Worm (Caenorhabditis elegans) whole organism, L1 larva: ENCODE measurements around the gene rpc-11.

ENCODE experiments used
- C04F5.9 ChIP-seq: sonication (generic microtip); optimal IDR thresholded peaks from 2 replicates; lab custom pipeline; 2016; ENCODE audit warnings: missing genetic modification characterization, missing compliant biosample characterization
- C34B4.2 ChIP-seq: sonication (generic microtip); optimal IDR thresholded peaks from 2 replicates; lab custom pipeline; 2017; ENCODE audit warnings: mild to moderate bottlenecking, missing genetic modification characterization, missing compliant biosample characterization
- F16B12.6 ChIP-seq: fragments of 150-350 bp; optimal IDR thresholded peaks from 2 replicates; lab custom pipeline; 2014; ENCODE audit warnings: missing biosample characterization, missing genetic modification characterization
- aha-1 ChIP-seq: fragments of 150-350 bp; optimal IDR thresholded peaks from 2 replicates; lab custom pipeline; 2014; ENCODE audit warnings: missing biosample characterization, missing genetic modification characterization
- alr-1 ChIP-seq: fragments of 200-800 bp; sonication (Bioruptor generic); optimal IDR thresholded peaks from 2 replicates; lab custom pipeline; 2018; ENCODE audit warnings: borderline replicate concordance, mild to moderate bottlenecking, missing genetic modification characterization, missing compliant biosample characterization
- aly-2 ChIP-seq: fragments of 150-350 bp; optimal IDR thresholded peaks from 2 replicates; lab custom pipeline; 2014; ENCODE audit warnings: missing biosample characterization, missing genetic modification characterization
- ama-1 ChIP-seq: fragments of 150-350 bp; optimal IDR thresholded peaks from 2 replicates; lab custom pipeline; 2014
- dpl-1 ChIP-seq, 3 experiments: fragments of 150-350 bp in 2 of 3; sonication (generic microtip) in 1 of 3; optimal IDR thresholded peaks; 2 replicates each; lab custom pipeline; 2014 to 2017; ENCODE audit warnings: missing biosample characterization in 3 of 3, missing genetic modification characterization in 3 of 3, missing genetic modification reagents in 3 of 3
- efl-1 ChIP-seq, 4 experiments: fragments of 150-350 bp; optimal IDR thresholded peaks in 3 of 4; peaks in 1 of 4; 1 replicate in 1 of 4; 2 replicates in 3 of 4; lab custom pipeline; 2014; ENCODE audit warnings: missing biosample characterization in 2 of 4, missing genetic modification characterization in 2 of 4, missing genetic modification reagents in 2 of 4
- elt-2 ChIP-seq: sonication (generic microtip); optimal IDR thresholded peaks from 2 replicates; lab custom pipeline; 2016; ENCODE audit warnings: missing genetic modification characterization, mild to moderate bottlenecking, inconsistent platforms, missing compliant biosample characterization, missing genetic modification reagents
- fkh-10 ChIP-seq: sonication (generic microtip); optimal IDR thresholded peaks from 2 replicates; lab custom pipeline; 2017; ENCODE audit warnings: missing biosample characterization, missing genetic modification reagents, missing genetic modification characterization
- fkh-4 ChIP-seq: sonication (generic microtip); optimal IDR thresholded peaks from 2 replicates; lab custom pipeline; 2016; ENCODE audit warnings: missing compliant biosample characterization, missing genetic modification characterization, borderline replicate concordance
- fkh-8 ChIP-seq: sonication (generic microtip); optimal IDR thresholded peaks from 2 replicates; lab custom pipeline; 2016; ENCODE audit warnings: mild to moderate bottlenecking, missing genetic modification characterization, missing compliant biosample characterization
- fos-1 ChIP-seq: fragments of 150-350 bp; optimal IDR thresholded peaks from 2 replicates; lab custom pipeline; 2014; ENCODE audit warnings: missing biosample characterization, missing genetic modification characterization
- hlh-4 ChIP-seq: sonication (generic microtip); optimal IDR thresholded peaks from 2 replicates; lab custom pipeline; 2016; ENCODE audit warnings: mild to moderate bottlenecking, missing genetic modification characterization, missing compliant biosample characterization
- isw-1 ChIP-seq: fragments of 200-800 bp; sonication (Bioruptor generic); IDR thresholded peaks from 2 replicates; pipeline ENCODE4 v1.3.6; 2022; ENCODE audit warnings: missing genetic modification characterization, missing compliant biosample characterization
- lin-14 ChIP-seq: fragments of 200-800 bp; sonication (Bioruptor generic); optimal IDR thresholded peaks from 2 replicates; lab custom pipeline; 2018; ENCODE audit warnings: mild to moderate bottlenecking, missing genetic modification characterization, moderate library complexity, missing compliant biosample characterization
- lin-35 ChIP-seq, 2 experiments: fragments of 150-350 bp; optimal IDR thresholded peaks; 2 replicates each; lab custom pipeline; 2014; ENCODE audit warnings: missing biosample characterization in 2 of 2, missing genetic modification characterization in 2 of 2, missing genetic modification reagents in 2 of 2
- lin-39 ChIP-seq: fragments of 150-350 bp; optimal IDR thresholded peaks from 2 replicates; lab custom pipeline; 2014; ENCODE audit warnings: missing biosample characterization, missing genetic modification reagents, missing genetic modification characterization
- lir-3 ChIP-seq: sonication (generic microtip); optimal IDR thresholded peaks from 2 replicates; lab custom pipeline; 2016; ENCODE audit warnings: mild to moderate bottlenecking, missing genetic modification characterization, moderate library complexity, missing compliant biosample characterization; ENCODE audit not compliant: poor library complexity
- lsy-2 ChIP-seq, 2 experiments: fragments of 150-350 bp; optimal IDR thresholded peaks; 2 replicates each; lab custom pipeline; 2014; ENCODE audit warnings: missing biosample characterization in 2 of 2, missing genetic modification characterization in 2 of 2
- mab-9 ChIP-seq: fragments of 200-800 bp; sonication (Bioruptor generic); IDR thresholded peaks from 2 replicates; pipeline ENCODE4 v1.3.6; 2022; ENCODE audit warnings: missing genetic modification reagents, missing genetic modification characterization, missing compliant biosample characterization
- mdl-1 ChIP-seq, 2 experiments: fragments of 150-350 bp; optimal IDR thresholded peaks; 2 replicates each; lab custom pipeline; 2014 to 2017; ENCODE audit warnings: missing biosample characterization in 2 of 2, missing genetic modification characterization in 2 of 2, inconsistent platforms in 1 of 2
- mep-1 ChIP-seq: fragments of 150-350 bp; optimal IDR thresholded peaks from 2 replicates; lab custom pipeline; 2014; ENCODE audit warnings: missing biosample characterization, missing genetic modification characterization
- nhr-19 ChIP-seq: fragments of 200-800 bp; sonication (Bioruptor generic); conservative IDR thresholded peaks from 2 replicates; pipeline ENCODE4 v1.3.6; 2022; ENCODE audit warnings: missing genetic modification characterization, missing compliant biosample characterization
- nhr-71 ChIP-seq: sonication (generic microtip); optimal IDR thresholded peaks from 2 replicates; lab custom pipeline; 2016; ENCODE audit warnings: mild to moderate bottlenecking, missing genetic modification characterization, moderate library complexity, missing compliant biosample characterization
- nhr-76 ChIP-seq: sonication (generic microtip); optimal IDR thresholded peaks from 2 replicates; lab custom pipeline; 2017; ENCODE audit warnings: missing biosample characterization, missing genetic modification characterization
- nhr-77 ChIP-seq: fragments of 150-350 bp; optimal IDR thresholded peaks from 2 replicates; lab custom pipeline; 2014; ENCODE audit warnings: missing biosample characterization, missing genetic modification characterization
- nhr-90 ChIP-seq: sonication (generic microtip); optimal IDR thresholded peaks from 2 replicates; lab custom pipeline; 2016; ENCODE audit warnings: mild to moderate bottlenecking, missing genetic modification characterization, missing compliant biosample characterization; ENCODE audit not compliant: poor library complexity
- pag-3 ChIP-seq: sonication (generic microtip); optimal IDR thresholded peaks from 2 replicates; lab custom pipeline; 2017; ENCODE audit warnings: missing genetic modification characterization, mild to moderate bottlenecking, missing compliant biosample characterization, antibody characterized with exemption, borderline replicate concordance; ENCODE audit not compliant: insufficient read depth
- skn-1 ChIP-seq: fragments of 150-350 bp; optimal IDR thresholded peaks from 2 replicates; lab custom pipeline; 2014; ENCODE audit warnings: missing biosample characterization, missing genetic modification characterization
- snu-23 ChIP-seq: sonication (generic microtip); optimal IDR thresholded peaks from 2 replicates; lab custom pipeline; 2016; ENCODE audit warnings: missing genetic modification characterization, missing compliant biosample characterization
- swsn-7 ChIP-seq: sonication (generic microtip); optimal IDR thresholded peaks from 2 replicates; lab custom pipeline; 2016; ENCODE audit warnings: missing genetic modification characterization, missing compliant biosample characterization
- unc-30 ChIP-seq: sonication (generic microtip); optimal IDR thresholded peaks from 2 replicates; lab custom pipeline; 2017; ENCODE audit warnings: missing biosample characterization, missing genetic modification characterization
- unc-62 ChIP-seq: fragments of 150-350 bp; optimal IDR thresholded peaks from 2 replicates; lab custom pipeline; 2014; ENCODE audit warnings: missing biosample characterization, missing genetic modification reagents, missing genetic modification characterization
- unc-86 ChIP-seq: sonication (generic microtip); optimal IDR thresholded peaks from 2 replicates; lab custom pipeline; 2016; ENCODE audit warnings: missing genetic modification characterization, missing compliant biosample characterization
- unc-98 ChIP-seq: fragments of 200-800 bp; sonication (Bioruptor generic); IDR thresholded peaks from 2 replicates; pipeline ENCODE4 v1.3.6; 2022; ENCODE audit warnings: missing genetic modification characterization, missing compliant biosample characterization
- vab-15 ChIP-seq: sonication (generic microtip); optimal IDR thresholded peaks from 2 replicates; lab custom pipeline; 2017; ENCODE audit warnings: missing genotype, mild to moderate bottlenecking, missing genetic modification characterization, missing compliant biosample characterization
- ztf-11 ChIP-seq, 2 experiments: sonication (generic microtip); optimal IDR thresholded peaks; 2 replicates each; lab custom pipeline; 2016 to 2017; ENCODE audit warnings: missing genetic modification characterization in 2 of 2, missing biosample characterization in 1 of 2, missing compliant biosample characterization in 1 of 2

The rpc-11 gene

DNA sequence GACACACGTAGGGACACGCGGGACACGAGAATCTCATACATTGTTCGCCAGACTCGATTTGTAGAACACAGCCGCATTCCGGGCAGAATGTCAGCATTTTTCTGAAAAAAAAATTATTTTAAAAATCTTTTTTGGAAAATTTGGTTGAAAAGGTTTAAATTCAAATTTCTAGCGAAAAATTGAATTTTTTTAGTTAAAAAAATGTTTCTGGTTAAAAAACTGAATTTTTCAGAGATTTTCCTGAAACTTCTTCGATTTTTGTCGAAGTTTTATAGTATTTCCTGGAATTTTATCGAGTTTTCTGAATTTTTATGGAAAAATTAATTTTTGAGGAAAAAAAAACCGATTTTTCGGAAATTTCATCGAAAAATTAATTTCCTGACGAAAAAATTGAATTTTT, at the start of gene rpc-11:
Gene rpc-11 (minus strand): TSS at position 101 of the 400 bp plus-strand sequence.
- no peak for TF ChIP-seq fkh-10 (GFP tag; lab: Kevin White, UChicago)
- no peak for TF ChIP-seq ztf-11 (tag; optimal IDR thresholded peaks at IDR 0.05; lab: Kevin White, UChicago)
- no peak for TF ChIP-seq mab-9 (GFP tag; lab: Robert Waterston, UW)
- no peak for TF ChIP-seq aly-2 (tag; lab: Kevin White, UChicago)
- TF ChIP-seq nhr-90 (tag; lab: Kevin White, UChicago), result no peak
- TF ChIP-seq aha-1, result no peak
- no peak for TF ChIP-seq C04F5.9 (tag; lab: Kevin White, UChicago)
- no peak for TF ChIP-seq lin-39 (tag; lab: Kevin White, UChicago)

DNA sequence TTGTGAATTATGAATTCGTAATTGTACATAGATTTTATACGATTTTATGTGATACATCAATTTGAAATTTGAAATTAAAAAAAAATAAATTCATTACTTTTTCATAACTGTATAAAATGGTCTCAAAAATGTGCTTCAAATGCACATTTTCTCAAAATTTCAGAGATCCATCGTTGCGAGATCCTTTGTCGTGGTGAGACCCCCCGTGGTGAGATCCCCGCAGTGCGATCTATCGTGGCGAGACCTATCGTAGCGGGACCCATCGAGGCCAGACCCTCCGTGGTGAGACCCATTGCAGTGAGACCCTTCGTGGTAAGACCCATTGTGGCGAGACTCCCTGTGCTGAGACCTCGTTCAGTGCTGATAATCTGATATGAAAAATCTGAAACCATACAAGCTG, 49.6 kb upstream of the rpc-11 start:
- no peak for TF ChIP-seq unc-86 (tag; lab: Kevin White, UChicago)
- no peak for TF ChIP-seq lsy-2 (tag; optimal IDR thresholded peaks at IDR 0.05; lab: Kevin White, UChicago)
- no peak for TF ChIP-seq hlh-4
- TF ChIP-seq fos-1 (tag; lab: Kevin White, UChicago), result no peak
- TF ChIP-seq ama-1, result no peak
- TF ChIP-seq aha-1, result no peak
- TF ChIP-seq swsn-7 (tag; lab: Kevin White, UChicago), result no peak
- no peak for TF ChIP-seq fkh-4 (tag; lab: Kevin White, UChicago)
- TF ChIP-seq nhr-76 (tag; lab: Kevin White, UChicago), result no peak
- no peak for TF ChIP-seq alr-1 (tag; lab: Kevin White, UChicago)
- TF ChIP-seq snu-23, result no peak
- TF ChIP-seq lin-14 (GFP tag; lab: Kevin White, UChicago), result no peak
- TF ChIP-seq isw-1 (GFP tag; lab: Robert Waterston, UW), result no peak
- no peak for TF ChIP-seq C34B4.2 (tag; lab: Kevin White, UChicago)
- TF ChIP-seq vab-15, result no peak
- TF ChIP-seq unc-62, result no peak
- no peak for TF ChIP-seq F16B12.6 (tag; lab: Kevin White, UChicago)
- TF ChIP-seq pag-3 (tag; lab: Kevin White, UChicago), result no peak

DNA sequence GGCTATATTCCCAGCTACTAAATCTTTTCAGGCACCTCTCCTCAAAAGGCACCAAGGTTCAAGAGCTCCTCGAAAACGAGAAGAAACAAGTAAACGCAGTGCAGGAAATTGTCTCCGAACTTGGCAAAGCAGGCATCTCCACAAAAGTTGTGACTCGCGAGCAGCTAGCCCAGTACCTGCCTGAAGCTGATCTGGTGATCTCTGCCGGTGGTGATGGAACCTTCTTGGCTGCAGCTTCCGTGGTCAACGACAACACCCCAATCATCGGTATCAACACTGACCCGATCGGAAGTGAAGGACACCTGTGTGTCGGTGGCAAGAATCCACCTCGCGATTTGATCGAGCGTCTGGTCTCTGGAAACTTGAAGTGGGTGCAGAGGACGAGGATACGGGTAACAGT, 48.4 kb upstream of the rpc-11 start:
- TF ChIP-seq nhr-90 (tag; lab: Kevin White, UChicago) (no peak), nhr-76 (tag; lab: Kevin White, UChicago) (no peak), efl-1 (optimal IDR thresholded peaks at IDR 0.05; lab: Kevin White, UChicago) (no peak), efl-1 (GFP tag; optimal IDR thresholded peaks at IDR 0.05 in 1 of 2; lab: Kevin White, UChicago) (peak in 1 of 2 experiments; percentile 58), nhr-77 (tag; lab: Kevin White, UChicago) (no peak), mep-1 (tag; lab: Kevin White, UChicago) (no peak)

DNA sequence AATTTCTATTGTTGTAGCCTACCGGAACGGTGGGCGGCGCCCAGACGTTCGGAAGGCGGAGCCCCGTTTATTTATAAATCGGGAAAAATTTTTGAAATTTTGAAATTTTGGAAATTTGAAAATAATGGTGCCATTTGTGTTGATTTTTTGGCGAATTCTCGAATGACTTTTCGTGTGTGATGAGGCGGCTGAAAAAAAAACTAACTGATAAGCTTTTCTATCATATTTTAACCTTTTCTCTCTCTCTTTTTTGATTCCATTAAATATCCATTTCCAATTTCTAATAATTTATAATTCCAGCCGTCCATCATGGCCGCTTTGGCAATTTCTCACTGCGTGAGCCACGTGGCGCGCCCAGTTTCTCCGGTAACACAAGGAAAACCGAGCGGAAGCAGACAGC, 46.9 kb upstream of the rpc-11 start, which contains the start of gene nadk-1:
Gene nadk-1 (plus strand): TSS at position 301 of the 400 bp plus-strand sequence.
- no peak for TF ChIP-seq unc-30
- no peak for TF ChIP-seq efl-1 (optimal IDR thresholded peaks at IDR 0.05; lab: Kevin White, UChicago)
- TF ChIP-seq efl-1 (GFP tag; optimal IDR thresholded peaks at IDR 0.05 in 1 of 2; lab: Kevin White, UChicago), result peak in 1 of 2 experiments; percentile 81

DNA sequence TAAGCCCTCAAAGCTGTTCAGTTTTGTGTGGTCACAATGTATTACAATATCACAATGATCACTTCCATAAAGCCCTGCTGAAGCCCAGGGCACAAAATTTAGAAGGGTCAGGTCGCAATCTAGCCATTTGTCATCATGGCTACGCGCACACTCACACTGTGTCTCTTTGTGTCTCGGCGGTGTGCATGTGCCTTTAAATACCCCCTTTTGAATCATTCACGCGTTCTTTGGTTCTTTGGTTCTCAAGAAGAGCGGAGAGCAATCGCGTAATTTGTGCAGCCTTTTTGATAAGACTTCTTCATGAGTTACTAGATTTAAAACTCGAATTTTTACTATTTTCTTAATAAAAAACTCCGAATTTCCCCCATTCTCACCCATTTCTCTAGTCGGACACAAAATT, 45.2 kb upstream of the rpc-11 start:
- peak; percentile 16 to 35 for TF ChIP-seq lin-35 (GFP tag; optimal IDR thresholded peaks at IDR 0.05; lab: Kevin White, UChicago)
- TF ChIP-seq lir-3 (tag; lab: Kevin White, UChicago), result no peak
- no peak for TF ChIP-seq efl-1 (optimal IDR thresholded peaks at IDR 0.05; lab: Kevin White, UChicago)
- TF ChIP-seq efl-1 (GFP tag; optimal IDR thresholded peaks at IDR 0.05 in 1 of 2; lab: Kevin White, UChicago), result peak in 1 of 2 experiments; percentile 44
- peak; percentile 24 for TF ChIP-seq nhr-71 (tag; lab: Kevin White, UChicago)
- peak in 1 of 2 experiments; percentile 39 for TF ChIP-seq mdl-1 (tag; optimal IDR thresholded peaks at IDR 0.05; lab: Kevin White, UChicago)
- TF ChIP-seq fkh-8 (tag; lab: Kevin White, UChicago), result peak; percentile 53
- no peak for TF ChIP-seq unc-98 (GFP tag; lab: Robert Waterston, UW)
- peak; percentile 23 for TF ChIP-seq nhr-19 (GFP tag; lab: Robert Waterston, UW)
- TF ChIP-seq elt-2 (tag; lab: Kevin White, UChicago), result peak; percentile 63
- no peak for TF ChIP-seq dpl-1 (GFP tag; optimal IDR thresholded peaks at IDR 0.05; lab: Kevin White, UChicago)
- peak; percentile 80 for TF ChIP-seq skn-1 (tag; lab: Kevin White, UChicago)
- TF ChIP-seq unc-86 (tag; lab: Kevin White, UChicago), result peak; percentile 1
- TF ChIP-seq, all 84 proteins: peak for 9
